Worm (Caenorhabditis elegans): ENCODE results near the gene cest-30.

- no peak for TF ChIP-seq W03F9.2 (tag; optimal IDR thresholded peaks at IDR 0.05)
- no peak for TF ChIP-seq dao-5 (tag; optimal IDR thresholded peaks at IDR 0.05)
- TF ChIP-seq him-1 (tag; optimal IDR thresholded peaks at IDR 0.05) = no peak
Observed at ce11 chrV:5243036-5243435, 19.9 kb downstream of the cest-30 start, which contains the start of gene cest-35.1.
